Worm (Caenorhabditis elegans) whole organism, young adult: Measurements from ENCODE around the gene swd-2.2.
A peak's percentile ranks its signal among the peaks of the same experiment; 100 is the strongest.

Source experiments
- B0336.3 ChIP-seq: fragments of 200-800 bp; sonication (Bioruptor generic); IDR thresholded peaks from 2 replicates; pipeline ENCODE4 v1.3.6; 2022; ENCODE audit warnings: missing genetic modification characterization, missing compliant biosample characterization
- D2030.7 ChIP-seq: fragments of 200-800 bp; sonication (Bioruptor generic); IDR thresholded peaks from 2 replicates; pipeline ENCODE4 v1.3.6; 2022; ENCODE audit warnings: missing genetic modification reagents, missing genetic modification characterization, missing compliant biosample characterization
- F37B4.10 ChIP-seq: fragments of 200-800 bp; sonication (Bioruptor generic); IDR thresholded peaks from 2 replicates; pipeline ENCODE4 v1.3.6; 2022; ENCODE audit warnings: missing genetic modification characterization, missing compliant biosample characterization
- F49E8.2 ChIP-seq: sonication (generic microtip); optimal IDR thresholded peaks from 3 replicates; lab custom pipeline; 2017; ENCODE audit warnings: missing genetic modification characterization, mild to moderate bottlenecking, missing compliant biosample characterization, antibody characterized with exemption, moderate library complexity; ENCODE audit not compliant: insufficient read depth
- K12H6.12 ChIP-seq: fragments of 200-800 bp; sonication (Bioruptor generic); optimal IDR thresholded peaks from 2 replicates; lab custom pipeline; 2018; ENCODE audit warnings: mild to moderate bottlenecking, missing genetic modification characterization, missing compliant biosample characterization
- T26A5.8 ChIP-seq: sonication (generic microtip); optimal IDR thresholded peaks from 2 replicates; lab custom pipeline; 2016; ENCODE audit warnings: missing genetic modification characterization, missing compliant biosample characterization
- Y53F4B.3 ChIP-seq: fragments of 200-800 bp; sonication (Bioruptor generic); IDR thresholded peaks from 2 replicates; pipeline ENCODE4 v1.3.6; 2022; ENCODE audit warnings: missing genetic modification reagents, missing genetic modification characterization, missing compliant biosample characterization
- Y53G8AR.9 ChIP-seq: fragments of 200-800 bp; sonication (Bioruptor generic); conservative IDR thresholded peaks from 2 replicates; pipeline ENCODE4 v1.3.6; 2022; ENCODE audit warnings: missing genetic modification reagents, missing genetic modification characterization, missing compliant biosample characterization
- Y67H2A.10 ChIP-seq: fragments of 200-800 bp; sonication (Bioruptor generic); conservative IDR thresholded peaks from 2 replicates; pipeline ENCODE4 v1.3.6; 2022; ENCODE audit warnings: missing genetic modification reagents, missing genetic modification characterization, missing compliant biosample characterization
- Y79H2A.3 ChIP-seq: fragments of 200-800 bp; sonication (Bioruptor generic); conservative IDR thresholded peaks from 2 replicates; pipeline ENCODE4 v1.3.6; 2022; ENCODE audit warnings: missing genetic modification reagents, missing genetic modification characterization, missing compliant biosample characterization
- Y95B8A.8 ChIP-seq: fragments of 200-800 bp; sonication (Bioruptor generic); IDR thresholded peaks from 2 replicates; pipeline ENCODE4 v1.3.6; 2022; ENCODE audit warnings: missing genetic modification reagents, missing genetic modification characterization, missing compliant biosample characterization
- ama-1 ChIP-seq, 3 experiments: fragments of 150-350 bp in 1 of 3; sonication (generic microtip) in 2 of 3; optimal IDR thresholded peaks; 2 replicates each; lab custom pipeline; 2014 to 2018; ENCODE audit warnings: missing biosample characterization in 2 of 3, missing genetic modification characterization in 2 of 3, missing genetic modification reagents in 2 of 3
- atf-7 ChIP-seq: sonication (generic microtip); optimal IDR thresholded peaks from 2 replicates; lab custom pipeline; 2017; ENCODE audit warnings: mild to moderate bottlenecking, missing genetic modification characterization, missing compliant biosample characterization
- attf-5 ChIP-seq: fragments of 200-800 bp; sonication (Bioruptor generic); optimal IDR thresholded peaks from 2 replicates; lab custom pipeline; 2018; ENCODE audit warnings: mild to moderate bottlenecking, missing genetic modification characterization, missing compliant biosample characterization
- attf-6 ChIP-seq: fragments of 200-800 bp; sonication (Bioruptor generic); IDR thresholded peaks from 2 replicates; pipeline ENCODE4 v1.3.6; 2022; ENCODE audit warnings: missing genetic modification reagents, missing genetic modification characterization, missing compliant biosample characterization
- bed-2 ChIP-seq: fragments of 200-800 bp; sonication (Bioruptor generic); IDR thresholded peaks from 2 replicates; pipeline ENCODE4 v1.3.6; 2022; ENCODE audit warnings: missing genetic modification reagents, missing genetic modification characterization, missing compliant biosample characterization
- ceh-100 ChIP-seq: fragments of 200-800 bp; sonication (Bioruptor generic); IDR thresholded peaks from 2 replicates; pipeline ENCODE4 v1.3.6; 2022; ENCODE audit warnings: missing genetic modification reagents, missing genetic modification characterization, missing compliant biosample characterization
- ceh-79 ChIP-seq: sonication (generic microtip); optimal IDR thresholded peaks from 2 replicates; lab custom pipeline; 2017; ENCODE audit warnings: mild to moderate bottlenecking, missing genetic modification characterization, missing compliant biosample characterization
- ceh-91 ChIP-seq: fragments of 200-800 bp; sonication (Bioruptor generic); IDR thresholded peaks from 2 replicates; pipeline ENCODE4 v1.3.6; 2022; ENCODE audit warnings: missing genetic modification reagents, missing genetic modification characterization, missing compliant biosample characterization
- egl-18 ChIP-seq: fragments of 200-800 bp; sonication (Bioruptor generic); IDR thresholded peaks from 2 replicates; pipeline ENCODE4 v1.3.6; 2022; ENCODE audit warnings: missing genetic modification reagents, missing genetic modification characterization, missing compliant biosample characterization
- egl-44 ChIP-seq: fragments of 200-800 bp; sonication (Bioruptor generic); IDR thresholded peaks from 2 replicates; pipeline ENCODE4 v1.3.6; 2022; ENCODE audit warnings: missing genetic modification reagents, missing genetic modification characterization, missing compliant biosample characterization
- ekl-4 ChIP-seq: fragments of 200-800 bp; sonication (Bioruptor generic); IDR thresholded peaks from 2 replicates; pipeline ENCODE4 v1.3.6; 2022; ENCODE audit warnings: missing genetic modification reagents, missing genetic modification characterization, missing compliant biosample characterization
- gei-17 ChIP-seq: fragments of 200-800 bp; sonication (Bioruptor generic); optimal IDR thresholded peaks from 2 replicates; lab custom pipeline; 2018; ENCODE audit warnings: mild to moderate bottlenecking, missing genetic modification characterization, missing compliant biosample characterization
- hmg-20 ChIP-seq: fragments of 200-800 bp; sonication (Bioruptor generic); IDR thresholded peaks from 2 replicates; pipeline ENCODE4 v1.3.6; 2022; ENCODE audit warnings: missing genetic modification reagents, missing genetic modification characterization, missing compliant biosample characterization
- let-526 ChIP-seq: fragments of 200-800 bp; sonication (Bioruptor generic); IDR thresholded peaks from 2 replicates; pipeline ENCODE4 v1.3.6; 2022; ENCODE audit warnings: missing genetic modification reagents, missing genetic modification characterization, missing compliant biosample characterization
- let-607 ChIP-seq, 2 experiments: fragments of 200-800 bp in 1 of 2; sonication (Bioruptor generic) in 1 of 2; sonication (generic microtip) in 1 of 2; optimal IDR thresholded peaks; 2 replicates each; lab custom pipeline; 2016 to 2018; ENCODE audit warnings: mild to moderate bottlenecking in 2 of 2, missing compliant biosample characterization in 2 of 2, missing genetic modification characterization in 2 of 2, moderate library complexity in 2 of 2, missing genotype in 1 of 2
- lin-40 ChIP-seq: sonication (generic microtip); optimal IDR thresholded peaks from 2 replicates; lab custom pipeline; 2016; ENCODE audit warnings: missing genetic modification characterization, mild to moderate bottlenecking, missing compliant biosample characterization, missing genotype, missing genetic modification reagents
- lir-1 ChIP-seq: fragments of 200-800 bp; sonication (Bioruptor generic); conservative IDR thresholded peaks from 2 replicates; pipeline ENCODE4 v1.3.6; 2022; ENCODE audit warnings: missing genetic modification reagents, missing genetic modification characterization, missing compliant biosample characterization
- madf-3 ChIP-seq: fragments of 200-800 bp; sonication (Bioruptor generic); IDR thresholded peaks from 2 replicates; pipeline ENCODE4 v1.3.6; 2022; ENCODE audit warnings: missing genetic modification reagents, missing genetic modification characterization, missing compliant biosample characterization
- madf-6 ChIP-seq: fragments of 200-800 bp; sonication (Bioruptor generic); IDR thresholded peaks from 2 replicates; pipeline ENCODE4 v1.3.6; 2022; ENCODE audit warnings: missing genetic modification reagents, missing genetic modification characterization, missing compliant biosample characterization
- nhr-179 ChIP-seq: sonication (generic microtip); optimal IDR thresholded peaks from 2 replicates; lab custom pipeline; 2016; ENCODE audit warnings: mild to moderate bottlenecking, missing genetic modification characterization, missing compliant biosample characterization
- nhr-27 ChIP-seq: fragments of 200-800 bp; sonication (Bioruptor generic); optimal IDR thresholded peaks from 2 replicates; lab custom pipeline; 2018; ENCODE audit warnings: mild to moderate bottlenecking, missing genetic modification characterization, moderate library complexity, missing compliant biosample characterization
- pbrm-1 ChIP-seq: fragments of 200-800 bp; sonication (Bioruptor generic); IDR thresholded peaks from 2 replicates; pipeline ENCODE4 v1.3.6; 2022; ENCODE audit warnings: missing genetic modification reagents, missing genetic modification characterization, missing compliant biosample characterization
- rec-8 ChIP-seq, 2 experiments: sonication (generic microtip); optimal IDR thresholded peaks; 2 replicates each; lab custom pipeline; 2016; ENCODE audit warnings: mild to moderate bottlenecking in 2 of 2, missing genetic modification characterization in 2 of 2, missing genetic modification reagents in 2 of 2, missing genotype in 2 of 2, missing biosample characterization in 1 of 2, missing compliant biosample characterization in 1 of 2, moderate library complexity in 1 of 2
- sea-2 ChIP-seq: fragments of 200-800 bp; sonication (Bioruptor generic); IDR thresholded peaks from 2 replicates; pipeline ENCODE4 v1.3.6; 2022; ENCODE audit warnings: missing genetic modification characterization, missing compliant biosample characterization
- snpc-1.1 ChIP-seq: sonication (generic microtip); optimal IDR thresholded peaks from 2 replicates; lab custom pipeline; 2017; ENCODE audit warnings: missing genetic modification characterization, mild to moderate bottlenecking, missing compliant biosample characterization, antibody characterized with exemption, moderate library complexity, missing genotype, missing genetic modification reagents; ENCODE audit not compliant: insufficient read depth
- snpc-3.4 ChIP-seq: sonication (generic microtip); optimal IDR thresholded peaks from 2 replicates; lab custom pipeline; 2017; ENCODE audit warnings: missing genetic modification characterization, mild to moderate bottlenecking, missing compliant biosample characterization, antibody characterized with exemption, moderate library complexity, missing genotype, missing genetic modification reagents
- snpc-4 ChIP-seq, 5 experiments: fragments of 150-350 bp in 1 of 5; sonication (generic microtip) in 4 of 5; optimal IDR thresholded peaks; 2 replicates each; lab custom pipeline; 2014 to 2018; ENCODE audit warnings: missing genetic modification characterization in 5 of 5, missing biosample characterization in 3 of 5, antibody characterized with exemption in 2 of 5, mild to moderate bottlenecking in 2 of 5, missing compliant biosample characterization in 2 of 5, missing genotype in 2 of 5, moderate library complexity in 2 of 5, missing genetic modification reagents in 1 of 5
- somi-1 ChIP-seq: fragments of 200-800 bp; sonication (Bioruptor generic); optimal IDR thresholded peaks from 2 replicates; lab custom pipeline; 2018; ENCODE audit warnings: mild to moderate bottlenecking, missing genetic modification characterization, missing compliant biosample characterization
- tbx-9 ChIP-seq: sonication (generic microtip); optimal IDR thresholded peaks from 2 replicates; lab custom pipeline; 2016; ENCODE audit warnings: borderline replicate concordance, missing genetic modification characterization, inconsistent platforms, missing compliant biosample characterization
- zim-3 ChIP-seq: sonication (generic microtip); optimal IDR thresholded peaks from 2 replicates; lab custom pipeline; 2017; ENCODE audit warnings: mild to moderate bottlenecking, missing genetic modification characterization, moderate library complexity, missing compliant biosample characterization
- ztf-22 ChIP-seq: fragments of 200-800 bp; sonication (Bioruptor generic); optimal IDR thresholded peaks from 2 replicates; lab custom pipeline; 2018; ENCODE audit warnings: mild to moderate bottlenecking, missing genetic modification characterization, moderate library complexity, missing compliant biosample characterization
- ztf-26 ChIP-seq: sonication (generic microtip); optimal IDR thresholded peaks from 2 replicates; lab custom pipeline; 2017; ENCODE audit warnings: missing genetic modification characterization, missing compliant biosample characterization
- ztf-3 ChIP-seq: fragments of 200-800 bp; sonication (Bioruptor generic); optimal IDR thresholded peaks from 2 replicates; lab custom pipeline; 2018; ENCODE audit warnings: mild to moderate bottlenecking, missing genetic modification characterization, missing compliant biosample characterization

The swd-2.2 gene

DNA sequence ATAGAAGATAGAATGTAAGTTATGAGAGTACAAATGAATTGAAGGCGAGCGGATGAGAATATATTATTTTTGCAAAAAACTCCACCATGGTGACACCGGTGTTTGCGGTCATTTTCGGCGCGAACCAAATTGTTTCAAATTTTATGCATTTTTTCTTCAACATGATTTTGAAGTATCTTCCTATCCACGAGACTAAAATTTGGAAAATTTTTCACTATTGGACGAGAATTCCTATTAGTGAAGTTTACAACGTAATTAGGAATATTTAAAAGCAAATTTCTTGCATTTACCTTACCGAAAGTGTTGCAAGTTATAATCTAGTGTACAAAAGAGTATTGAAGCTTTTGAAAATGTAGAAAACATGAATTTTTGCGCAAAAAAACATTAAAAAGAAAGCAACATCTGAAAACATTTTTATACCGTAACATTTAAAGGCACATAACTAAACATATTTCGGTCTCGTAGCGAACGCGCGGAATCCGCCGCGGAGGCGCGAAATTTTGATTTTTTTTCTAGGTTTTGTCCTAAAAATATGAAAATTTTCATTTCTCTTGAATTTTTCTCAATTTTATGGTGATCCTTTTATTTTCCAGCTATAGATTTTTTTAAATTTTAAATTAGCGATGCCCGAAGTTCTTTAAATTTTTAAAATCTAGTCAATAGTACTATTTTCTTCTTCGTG, 22.4 kb downstream of the swd-2.2 start, which contains the start of gene sgo-1 (continued):
- TF ChIP-seq ztf-3 (GFP tag; lab: Kevin White, UChicago) (no peak), Y67H2A.10 (GFP tag; lab: Robert Waterston, UW) (0 out of 2 replicates have a peak, but pooled peaks have one; percentile 43), somi-1 (GFP tag; lab: Kevin White, UChicago) (no peak), zim-3 (tag; lab: Kevin White, UChicago) (no peak), bed-2 (no peak), nhr-179 (tag; lab: Kevin White, UChicago) (no peak), F37B4.10 (no peak), gei-17 (GFP tag; lab: Kevin White, UChicago) (no peak), egl-18 (no peak), nhr-27 (tag; lab: Kevin White, UChicago) (no peak), madf-3 (GFP tag; lab: Robert Waterston, UW) (peak; percentile 97), let-607 (tag; optimal IDR thresholded peaks at IDR 0.05; lab: Kevin White, UChicago) (no peak), ceh-91 (GFP tag; lab: Robert Waterston, UW) (peak; percentile 98), hmg-20 (GFP tag; lab: Robert Waterston, UW) (no peak)

- TF ChIP-seq attf-6: peak; percentile 82
- peak; percentile 39 for TF ChIP-seq snpc-4 (GFP tag; optimal IDR thresholded peaks at IDR 0.05; lab: Kevin White, UChicago)
- peak in 2 of 4 experiments; percentile 21 to 42 for TF ChIP-seq snpc-4 (tag; optimal IDR thresholded peaks at IDR 0.05; lab: Kevin White, UChicago)
- peak; percentile 82 for TF ChIP-seq madf-6 (GFP tag; lab: Robert Waterston, UW)
- no peak for TF ChIP-seq D2030.7 (GFP tag; lab: Robert Waterston, UW)
- peak; percentile 80 for TF ChIP-seq F49E8.2 (tag; lab: Kevin White, UChicago)
- no peak for TF ChIP-seq K12H6.12
- TF ChIP-seq snpc-3.4 (tag; lab: Kevin White, UChicago): peak; percentile 45
- TF ChIP-seq bed-2: no peak
- TF ChIP-seq ceh-100 (GFP tag; lab: Robert Waterston, UW): peak; percentile 48
- no peak for TF ChIP-seq pbrm-1 (GFP tag; lab: Robert Waterston, UW)
- no peak for TF ChIP-seq lir-1 (GFP tag; lab: Robert Waterston, UW)
- TF ChIP-seq sea-2 (GFP tag; lab: Robert Waterston, UW): no peak
- no peak for TF ChIP-seq Y53F4B.3 (GFP tag; lab: Robert Waterston, UW)
- TF ChIP-seq nhr-179 (tag; lab: Kevin White, UChicago): no peak
- no peak for TF ChIP-seq tbx-9 (tag; lab: Kevin White, UChicago)
- no peak for TF ChIP-seq ztf-22 (GFP tag; lab: Kevin White, UChicago)
- peak; percentile 86 for TF ChIP-seq Y53G8AR.9 (GFP tag; lab: Robert Waterston, UW)
- no peak for TF ChIP-seq let-526 (GFP tag; lab: Robert Waterston, UW)
- no peak for TF ChIP-seq ztf-26 (tag; lab: Kevin White, UChicago)
- no peak for TF ChIP-seq ama-1 (optimal IDR thresholded peaks at IDR 0.05; lab: Kevin White, UChicago)
- peak in 1 of 2 experiments; percentile 94 for TF ChIP-seq ama-1 (GFP tag; optimal IDR thresholded peaks at IDR 0.05; lab: Kevin White, UChicago)
- 0 out of 2 replicates have a peak, but pooled peaks have one; percentile 28 for TF ChIP-seq Y79H2A.3 (GFP tag; lab: Robert Waterston, UW)
- no peak for TF ChIP-seq lin-40 (tag; lab: Kevin White, UChicago)
- no peak for TF ChIP-seq attf-5
- peak; percentile 69; the same call in 1 of the 2 replicates for TF ChIP-seq B0336.3 (GFP tag; lab: Robert Waterston, UW)
- TF ChIP-seq snpc-1.1 (tag; lab: Kevin White, UChicago): peak; percentile 52
- TF ChIP-seq atf-7 (tag; lab: Kevin White, UChicago): no peak
- TF ChIP-seq Y95B8A.8: no peak
- peak; percentile 82 for TF ChIP-seq ekl-4 (GFP tag; lab: Robert Waterston, UW)
- TF ChIP-seq ceh-79 (tag; lab: Kevin White, UChicago): no peak
- TF ChIP-seq zim-3 (tag; lab: Kevin White, UChicago): no peak
- TF ChIP-seq egl-44: no peak
- TF ChIP-seq T26A5.8 (tag; lab: Kevin White, UChicago): peak; percentile 20
- no peak for TF ChIP-seq somi-1 (GFP tag; lab: Kevin White, UChicago)
- no peak for TF ChIP-seq rec-8 (tag; optimal IDR thresholded peaks at IDR 0.05; lab: Kevin White, UChicago)
Observed at ce11 chrIV:7800338-7800737, 26.1 kb downstream of the swd-2.2 start.
